Fruit fly (Drosophila melanogaster): ENCODE data around the gene CG13928.

- TF ChIP-seq tj (GFP tag; optimal IDR thresholded peaks at IDR 0.05) = no peak
- TF ChIP-seq pad (GFP tag; optimal IDR thresholded peaks at IDR 0.05) = no peak
- TF ChIP-seq toe (GFP tag; optimal IDR thresholded peaks at IDR 0.05) = no peak
- TF ChIP-seq CG7045 (GFP tag; optimal IDR thresholded peaks at IDR 0.05) = no peak
- no peak for TF ChIP-seq Clk (GFP tag; optimal IDR thresholded peaks at IDR 0.05)
- TF ChIP-seq CG11617 (GFP tag; optimal IDR thresholded peaks at IDR 0.05) = no peak
- TF ChIP-seq bab1 (GFP tag; optimal IDR thresholded peaks at IDR 0.05) = no peak
- TF ChIP-seq kay (GFP tag; ENCODE audit: borderline replicate concordance) = no peak
- TF ChIP-seq ovo (GFP tag; optimal IDR thresholded peaks at IDR 0.05) = no peak
- no peak for TF ChIP-seq CG7101 (tag; optimal IDR thresholded peaks at IDR 0.05)
- TF ChIP-seq cnc (optimal IDR thresholded peaks at IDR 0.05) = no peak
- TF ChIP-seq CG1620 (GFP tag; optimal IDR thresholded peaks at IDR 0.05) = no peak
- no peak for TF ChIP-seq CG12768 (GFP tag; optimal IDR thresholded peaks at IDR 0.05)
Observed at dm6 chr3L:1636886-1637285, 8.7 kb upstream of the CG13928 start.

All from whole organism, adult.